Worm (Caenorhabditis elegans) whole organism, L3 larva: Measurements from ENCODE around the gene C08G5.7.

Experiments used
- R02D3.7 ChIP-seq: fragments of 150-350 bp; optimal IDR thresholded peaks from 2 replicates; lab custom pipeline; 2014; ENCODE audit warnings: missing biosample characterization, missing genetic modification characterization
- aly-2 ChIP-seq: fragments of 150-350 bp; optimal IDR thresholded peaks from 2 replicates; lab custom pipeline; 2014; ENCODE audit warnings: missing biosample characterization, missing genetic modification characterization
- ama-1 ChIP-seq: fragments of 150-350 bp; optimal IDR thresholded peaks from 2 replicates; lab custom pipeline; 2018
- ceh-16 ChIP-seq: sonication (generic microtip); optimal IDR thresholded peaks from 2 replicates; lab custom pipeline; 2017; ENCODE audit warnings: missing biosample characterization, missing genetic modification characterization
- ceh-82 ChIP-seq: fragments of 150-350 bp; optimal IDR thresholded peaks from 2 replicates; lab custom pipeline; 2014; ENCODE audit warnings: missing biosample characterization, missing genetic modification characterization
- ceh-9 ChIP-seq: sonication (generic microtip); optimal IDR thresholded peaks from 2 replicates; lab custom pipeline; 2018; ENCODE audit warnings: missing biosample characterization, missing genetic modification characterization
- daf-12 ChIP-seq: fragments of 150-350 bp; optimal IDR thresholded peaks from 2 replicates; lab custom pipeline; 2014; ENCODE audit warnings: missing biosample characterization, missing genetic modification reagents, missing genetic modification characterization
- egl-27 ChIP-seq: sonication (generic microtip); optimal IDR thresholded peaks from 4 replicates; lab custom pipeline; 2017; ENCODE audit warnings: missing biosample characterization, missing genetic modification reagents, missing genetic modification characterization
- egl-5 ChIP-seq: fragments of 150-350 bp; optimal IDR thresholded peaks from 2 replicates; lab custom pipeline; 2017; ENCODE audit warnings: missing biosample characterization, missing genetic modification reagents, missing genetic modification characterization, inconsistent platforms
- elt-1 ChIP-seq: fragments of 150-350 bp; optimal IDR thresholded peaks from 2 replicates; lab custom pipeline; 2014; ENCODE audit warnings: missing biosample characterization, missing genetic modification characterization
- fkh-10 ChIP-seq: sonication (generic microtip); optimal IDR thresholded peaks from 2 replicates; lab custom pipeline; 2017; ENCODE audit warnings: missing biosample characterization, missing genetic modification reagents, missing genetic modification characterization
- fkh-2 ChIP-seq: fragments of 150-350 bp; optimal IDR thresholded peaks from 2 replicates; lab custom pipeline; 2014; ENCODE audit warnings: missing biosample characterization, missing genetic modification reagents, missing genetic modification characterization
- fos-1 ChIP-seq: fragments of 150-350 bp; optimal IDR thresholded peaks from 2 replicates; lab custom pipeline; 2014; ENCODE audit warnings: missing biosample characterization, missing genetic modification characterization
- hmg-11 ChIP-seq: sonication (generic microtip); optimal IDR thresholded peaks from 2 replicates; lab custom pipeline; 2016; ENCODE audit warnings: missing genetic modification characterization, missing compliant biosample characterization
- jun-1 ChIP-seq: fragments of 150-350 bp; optimal IDR thresholded peaks from 2 replicates; lab custom pipeline; 2014; ENCODE audit warnings: missing biosample characterization, missing genetic modification reagents, missing genetic modification characterization
- lin-15B ChIP-seq: fragments of 150-350 bp; optimal IDR thresholded peaks from 2 replicates; lab custom pipeline; 2014; ENCODE audit warnings: missing biosample characterization, missing genetic modification characterization
- lin-39 ChIP-seq: fragments of 150-350 bp; optimal IDR thresholded peaks from 2 replicates; lab custom pipeline; 2018; ENCODE audit warnings: missing biosample characterization, missing genetic modification reagents, missing genetic modification characterization
- lsy-12 ChIP-seq: sonication (generic microtip); optimal IDR thresholded peaks from 2 replicates; lab custom pipeline; 2016; ENCODE audit warnings: mild to moderate bottlenecking, missing genetic modification characterization, missing compliant biosample characterization
- mdl-1 ChIP-seq: fragments of 150-350 bp; optimal IDR thresholded peaks from 2 replicates; lab custom pipeline; 2014; ENCODE audit warnings: missing biosample characterization, missing genetic modification characterization
- mml-1 ChIP-seq: fragments of 150-350 bp; sonication (generic microtip); optimal IDR thresholded peaks from 3 replicates; lab custom pipeline; 2014; ENCODE audit warnings: missing biosample characterization, missing genetic modification characterization
- nhr-11 ChIP-seq: fragments of 150-350 bp; optimal IDR thresholded peaks from 2 replicates; lab custom pipeline; 2014; ENCODE audit warnings: missing biosample characterization, missing genetic modification characterization
- nhr-12 ChIP-seq: fragments of 150-350 bp; optimal IDR thresholded peaks from 2 replicates; lab custom pipeline; 2014; ENCODE audit warnings: missing biosample characterization, missing genetic modification characterization
- nhr-25 ChIP-seq: sonication (generic microtip); optimal IDR thresholded peaks from 2 replicates; lab custom pipeline; 2017; ENCODE audit warnings: missing biosample characterization, missing genetic modification characterization
- nhr-43 ChIP-seq: sonication (generic microtip); optimal IDR thresholded peaks from 2 replicates; lab custom pipeline; 2016; ENCODE audit warnings: mild to moderate bottlenecking, missing genetic modification characterization, missing compliant biosample characterization; ENCODE audit not compliant: poor library complexity, severe bottlenecking
- nhr-67 ChIP-seq: fragments of 150-350 bp; optimal IDR thresholded peaks from 2 replicates; lab custom pipeline; 2014; ENCODE audit warnings: missing biosample characterization, missing genetic modification characterization
- nhr-77 ChIP-seq: fragments of 150-350 bp; optimal IDR thresholded peaks from 2 replicates; lab custom pipeline; 2014; ENCODE audit warnings: missing biosample characterization, missing genetic modification characterization
- pqm-1 ChIP-seq: fragments of 150-350 bp; optimal IDR thresholded peaks from 2 replicates; lab custom pipeline; 2017; ENCODE audit warnings: missing biosample characterization, missing genetic modification characterization, inconsistent platforms
- sea-2 ChIP-seq: fragments of 150-350 bp; sonication (generic microtip); optimal IDR thresholded peaks from 4 replicates; lab custom pipeline; 2014; ENCODE audit warnings: missing biosample characterization, missing genetic modification reagents, missing genetic modification characterization
- skn-1 ChIP-seq: fragments of 150-350 bp; optimal IDR thresholded peaks from 2 replicates; lab custom pipeline; 2014; ENCODE audit warnings: missing biosample characterization, missing genetic modification characterization
- unc-39 ChIP-seq: sonication (generic microtip); optimal IDR thresholded peaks from 4 replicates; lab custom pipeline; 2017; ENCODE audit warnings: missing biosample characterization, missing genetic modification characterization
- unc-62 ChIP-seq: fragments of 150-350 bp; sonication (generic microtip); optimal IDR thresholded peaks from 4 replicates; lab custom pipeline; 2014; ENCODE audit warnings: missing biosample characterization, missing genetic modification reagents, missing genetic modification characterization
- ztf-11 ChIP-seq: fragments of 150-350 bp; optimal IDR thresholded peaks from 2 replicates; lab custom pipeline; 2014; ENCODE audit warnings: missing biosample characterization, missing genetic modification characterization
- ztf-4 ChIP-seq: fragments of 150-350 bp; optimal IDR thresholded peaks from 2 replicates; lab custom pipeline; 2014; ENCODE audit warnings: missing biosample characterization, missing genetic modification characterization

C08G5.7 gene

DNA sequence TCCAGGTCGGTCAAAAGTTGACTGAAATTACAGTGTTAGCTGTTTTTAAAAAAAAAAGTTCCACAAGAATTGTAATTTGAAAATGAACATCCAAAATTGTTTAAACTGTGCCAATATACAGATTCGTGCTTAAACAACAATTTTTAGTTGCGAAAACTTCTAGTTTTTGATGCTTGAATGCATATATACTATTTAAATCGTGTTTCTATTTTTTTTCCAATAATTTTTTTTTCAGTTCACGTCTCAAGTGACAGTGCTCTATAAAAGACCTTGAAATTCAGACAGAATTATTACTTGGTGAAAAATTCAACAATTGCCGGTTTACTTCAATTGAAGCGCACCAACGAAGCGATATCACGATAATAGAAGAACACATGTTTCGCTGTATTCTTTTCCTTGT, 21.8 kb upstream of the C08G5.7 start, which contains the start of gene F46F5.16:
TSS of gene F46F5.16 (plus strand) at position 301 of the 400 bp plus-strand sequence.
- no peak for TF ChIP-seq ztf-11
- TF ChIP-seq lin-15B (tag; lab: Kevin White, UChicago) = no peak
- no peak for TF ChIP-seq egl-27 (tag; lab: Kevin White, UChicago)
- no peak for TF ChIP-seq ceh-9 (tag; lab: Kevin White, UChicago)
- TF ChIP-seq ztf-4 = no peak
- TF ChIP-seq skn-1 (tag; lab: Kevin White, UChicago) = no peak
- no peak for TF ChIP-seq unc-62 (GFP tag; lab: Kevin White, UChicago)
- no peak for TF ChIP-seq mdl-1

DNA sequence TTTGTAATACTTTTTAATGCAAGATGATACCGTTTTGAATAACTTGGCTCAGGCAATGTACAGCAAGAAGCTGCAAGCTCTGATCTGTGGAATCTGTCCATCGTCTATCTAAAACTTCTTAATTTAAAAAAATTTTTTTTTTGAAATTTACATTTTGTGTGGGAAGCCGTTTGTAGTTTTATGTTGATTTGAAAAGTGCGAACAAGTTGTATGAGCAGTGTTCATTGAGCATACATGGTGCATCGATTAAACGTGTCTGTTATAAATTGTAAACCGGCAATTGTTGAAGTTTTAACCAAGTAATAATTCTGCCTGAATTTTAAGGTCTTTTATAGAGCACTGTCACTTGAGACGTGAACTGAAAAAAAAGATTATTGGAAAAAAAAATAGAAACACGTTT, 18.4 kb upstream of the C08G5.7 start, which contains the start of gene Y39F10A.6:
TSS of gene Y39F10A.6 (minus strand) at position 101 of the 400 bp plus-strand sequence.
- TF ChIP-seq ceh-9 (tag; lab: Kevin White, UChicago) (no peak), egl-5 (tag; lab: Kevin White, UChicago) (no peak), pqm-1 (tag; lab: Kevin White, UChicago) (no peak)

DNA sequence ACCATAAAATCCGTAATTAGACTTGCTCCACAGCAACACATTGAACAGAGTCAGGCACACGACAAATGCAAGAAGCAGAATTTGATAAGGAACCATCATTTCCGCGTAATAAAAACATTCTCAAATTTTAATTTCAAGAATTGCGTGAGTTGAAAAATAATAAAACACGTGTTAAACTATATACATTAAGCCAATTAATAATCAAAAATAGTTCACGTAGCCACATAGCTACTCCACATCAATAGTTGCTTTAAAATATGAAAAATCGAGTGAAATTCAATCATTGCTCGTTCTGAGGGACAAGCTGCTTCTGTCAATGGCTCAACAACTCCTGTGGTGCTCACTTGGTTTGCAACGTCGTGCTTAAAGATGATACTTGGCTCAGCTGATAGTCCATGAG, 17.8 kb upstream of the C08G5.7 start, which contains the start of gene Y39F10A.3:
TSS of gene Y39F10A.3 (minus strand) at position 101 of the 400 bp plus-strand sequence.
- TF ChIP-seq nhr-43 (tag; lab: Kevin White, UChicago) (no peak), R02D3.7 (tag; lab: Kevin White, UChicago) (no peak), nhr-25 (tag; lab: Kevin White, UChicago) (no peak), ztf-4 (no peak), lin-15B (tag; lab: Kevin White, UChicago) (no peak), hmg-11 (no peak), ama-1 (no peak), fkh-2 (tag; lab: Kevin White, UChicago) (no peak), aly-2 (tag; lab: Kevin White, UChicago) (no peak)

DNA sequence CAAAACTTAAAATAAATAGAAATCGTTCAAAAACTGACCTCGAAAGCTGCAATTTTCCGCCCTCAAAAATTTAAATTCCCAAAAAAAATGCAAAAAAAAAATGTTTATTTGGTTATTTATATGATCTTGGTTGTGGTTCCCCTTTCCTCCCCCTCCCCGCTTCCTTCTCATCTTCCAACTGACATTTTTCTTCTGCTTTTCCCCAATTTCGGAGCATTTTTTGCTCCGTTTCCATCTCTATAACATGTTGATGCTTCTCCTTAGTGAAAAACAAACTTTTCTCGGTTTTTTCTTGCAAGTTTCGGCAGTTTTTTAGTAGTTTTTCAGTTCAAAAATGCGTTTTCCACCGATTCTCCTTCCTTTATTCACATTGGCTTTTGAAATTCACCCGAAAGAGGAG, 9.9 kb upstream of the C08G5.7 start, which contains the start of gene Y39F10A.1:
TSS of gene Y39F10A.1 (plus strand) at position 301 of the 400 bp plus-strand sequence.
- no peak for TF ChIP-seq lin-39 (tag; lab: Kevin White, UChicago)
- TF ChIP-seq fkh-2 (tag; lab: Kevin White, UChicago) = no peak
- TF ChIP-seq lin-15B (tag; lab: Kevin White, UChicago) = no peak
- no peak for TF ChIP-seq aly-2 (tag; lab: Kevin White, UChicago)
- TF ChIP-seq nhr-67 (tag; lab: Kevin White, UChicago) = no peak
- no peak for TF ChIP-seq ceh-16
- TF ChIP-seq daf-12 (tag; lab: Kevin White, UChicago) = no peak
- no peak for TF ChIP-seq skn-1 (tag; lab: Kevin White, UChicago)
- no peak for TF ChIP-seq unc-39 (tag; lab: Kevin White, UChicago)
- TF ChIP-seq lsy-12 (tag; lab: Kevin White, UChicago) = no peak
- TF ChIP-seq nhr-77 (tag; lab: Kevin White, UChicago) = no peak
- no peak for TF ChIP-seq ztf-4
- no peak for TF ChIP-seq ceh-82 (tag; lab: Kevin White, UChicago)
- TF ChIP-seq mml-1 (tag; lab: Kevin White, UChicago) = no peak
- TF ChIP-seq mdl-1 = no peak
- TF ChIP-seq elt-1 (tag; lab: Kevin White, UChicago) = no peak
- TF ChIP-seq hmg-11 = no peak
- TF ChIP-seq fos-1 (tag; lab: Kevin White, UChicago) = no peak
- no peak for TF ChIP-seq sea-2 (GFP tag; lab: Kevin White, UChicago)
- TF ChIP-seq egl-5 (tag; lab: Kevin White, UChicago) = no peak

DNA sequence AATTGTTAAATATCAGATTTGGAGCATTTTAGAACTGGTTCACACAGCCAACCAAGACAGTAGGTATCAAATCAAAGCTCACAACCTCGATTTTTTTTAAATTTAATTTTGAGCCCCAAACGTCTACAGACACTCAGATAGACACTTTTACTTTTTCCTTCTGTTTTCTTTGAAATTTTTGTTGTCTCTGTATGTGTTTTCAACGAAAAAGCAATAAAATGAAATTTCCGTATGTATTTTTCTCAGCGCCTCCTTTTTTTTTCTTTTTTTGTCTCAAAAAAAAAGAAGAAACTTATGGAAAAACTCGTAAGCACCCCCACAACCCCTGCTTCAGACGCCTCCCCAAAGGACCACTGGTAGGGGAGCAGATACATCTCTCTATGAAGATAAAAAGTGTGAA, 8.7 kb upstream of the C08G5.7 start:
- TF ChIP-seq fkh-10 (peak; percentile 61), nhr-77 (tag; lab: Kevin White, UChicago) (no peak)

DNA sequence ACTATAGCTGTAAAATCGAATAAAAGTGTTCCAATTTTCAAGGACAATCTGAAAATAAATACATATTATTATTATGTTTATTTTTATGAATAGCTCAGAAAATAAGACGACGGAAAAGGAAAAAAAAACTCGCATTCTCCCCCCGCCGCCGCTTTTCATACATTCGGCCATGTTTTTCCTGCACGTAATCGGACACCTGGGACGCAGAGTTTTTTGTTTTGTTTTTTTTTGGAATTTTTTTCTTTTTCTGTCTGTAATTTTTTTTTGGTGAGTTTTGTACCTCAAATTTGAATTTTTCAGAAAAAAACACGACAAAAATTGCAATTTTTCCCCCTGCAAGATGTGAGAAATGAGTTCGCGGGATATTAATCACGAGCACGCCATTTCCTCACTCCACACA, 5.1 kb upstream of the C08G5.7 start, which contains the start of gene C08G5.6:
TSS of gene C08G5.6 (plus strand) at position 301 of the 400 bp plus-strand sequence.
- TF ChIP-seq daf-12 (tag; lab: Kevin White, UChicago) (no peak), unc-39 (tag; lab: Kevin White, UChicago) (no peak), jun-1 (no peak), ztf-11 (no peak), nhr-11 (tag; lab: Kevin White, UChicago) (no peak), ceh-82 (tag; lab: Kevin White, UChicago) (no peak), lin-39 (tag; lab: Kevin White, UChicago) (no peak), nhr-67 (tag; lab: Kevin White, UChicago) (no peak), fos-1 (tag; lab: Kevin White, UChicago) (no peak), nhr-43 (tag; lab: Kevin White, UChicago) (no peak), nhr-12 (tag; lab: Kevin White, UChicago) (no peak), hmg-11 (no peak), skn-1 (tag; lab: Kevin White, UChicago) (no peak), unc-62 (GFP tag; lab: Kevin White, UChicago) (no peak)
